Fruit fly (Drosophila melanogaster) whole organism, embryonic: ENCODE data around the gene CG34244.
A peak's percentile ranks its signal among the peaks of the same experiment; 100 is the strongest.

Experiments used
- Bgb ChIP-seq: fragments of 200-800 bp; sonication (Bioruptor generic); IDR thresholded peaks from 2 replicates; pipeline ENCODE4 v1.3.6; 2022; ENCODE audit warnings: missing biosample characterization, missing genetic modification characterization; ENCODE audit not compliant: partially characterized antibody
- Blimp-1 ChIP-seq: fragments of 200-800 bp; sonication (Bioruptor generic); optimal IDR thresholded peaks from 3 replicates; lab custom pipeline; 2018; ENCODE audit warnings: missing biosample characterization, missing genetic modification characterization, mild to moderate bottlenecking, moderate library complexity, missing genetic modification reagents
- CG10431 ChIP-seq: fragments of 200-800 bp; sonication (Bioruptor generic); optimal IDR thresholded peaks from 3 replicates; lab custom pipeline; 2018; ENCODE audit warnings: missing biosample characterization, mild to moderate bottlenecking, missing genetic modification characterization
- CG11085 ChIP-seq: fragments of 200-800 bp; sonication (Bioruptor generic); IDR thresholded peaks from 2 replicates; pipeline ENCODE4 v1.3.6; 2022; ENCODE audit warnings: missing biosample characterization, missing genetic modification characterization
- CG11723 ChIP-seq: fragments of 200-800 bp; sonication (Bioruptor generic); optimal IDR thresholded peaks from 2 replicates; lab custom pipeline; 2017; ENCODE audit warnings: missing biosample characterization, mild to moderate bottlenecking, missing genetic modification characterization
- CG12236 ChIP-seq: fragments of 200-800 bp; sonication (Bioruptor generic); optimal IDR thresholded peaks from 2 replicates; lab custom pipeline; 2016; ENCODE audit warnings: missing biosample characterization, missing genetic modification characterization
- CG13123 ChIP-seq: fragments of 200-800 bp; sonication (Bioruptor generic); optimal IDR thresholded peaks from 2 replicates; lab custom pipeline; 2016; ENCODE audit warnings: missing biosample characterization, missing genetic modification characterization
- CG14441 ChIP-seq: fragments of 200-800 bp; sonication (Bioruptor generic); IDR thresholded peaks from 2 replicates; pipeline ENCODE4 v1.3.6; 2022; ENCODE audit warnings: missing biosample characterization, missing genetic modification characterization
- CG14710 ChIP-seq: fragments of 200-800 bp; sonication (Bioruptor generic); optimal IDR thresholded peaks from 3 replicates; lab custom pipeline; 2019; ENCODE audit warnings: missing biosample characterization, mild to moderate bottlenecking, missing genetic modification characterization, moderate library complexity
- CG18011 ChIP-seq: fragments of 200-800 bp; sonication (Bioruptor generic); optimal IDR thresholded peaks from 2 replicates; lab custom pipeline; 2017; ENCODE audit warnings: missing biosample characterization, missing genetic modification characterization, mild to moderate bottlenecking, moderate library complexity, missing genotype
- CG18619 ChIP-seq: fragments of 200-800 bp; sonication (Bioruptor generic); optimal IDR thresholded peaks from 3 replicates; lab custom pipeline; 2017; ENCODE audit warnings: missing biosample characterization, mild to moderate bottlenecking, missing genetic modification characterization
- CG2875 ChIP-seq: fragments of 200-800 bp; sonication (Bioruptor generic); optimal IDR thresholded peaks from 2 replicates; lab custom pipeline; 2017; ENCODE audit warnings: missing biosample characterization, mild to moderate bottlenecking, missing genetic modification characterization, missing genetic modification reagents
- CG3065 ChIP-seq: fragments of 200-800 bp; sonication (Bioruptor generic); optimal IDR thresholded peaks from 2 replicates; lab custom pipeline; 2016; ENCODE audit warnings: missing biosample characterization, missing genetic modification characterization
- CG31224 ChIP-seq: fragments of 200-800 bp; sonication (Bioruptor generic); IDR thresholded peaks from 2 replicates; pipeline ENCODE4 v1.3.6; 2022; ENCODE audit warnings: missing biosample characterization, missing genetic modification characterization
- CG4282 ChIP-seq: fragments of 200-800 bp; sonication (Bioruptor generic); optimal IDR thresholded peaks from 2 replicates; lab custom pipeline; 2016; ENCODE audit warnings: missing biosample characterization, missing genetic modification characterization
- CG5180 ChIP-seq: fragments of 200-800 bp; sonication (Bioruptor generic); optimal IDR thresholded peaks from 3 replicates; lab custom pipeline; 2017; ENCODE audit warnings: missing biosample characterization, missing genetic modification characterization, mild to moderate bottlenecking, moderate library complexity, missing genetic modification reagents
- CG6854 ChIP-seq: fragments of 200-800 bp; sonication (Bioruptor generic); optimal IDR thresholded peaks from 3 replicates; lab custom pipeline; 2017; ENCODE audit warnings: missing biosample characterization, mild to moderate bottlenecking, missing genetic modification characterization
- CG7357 ChIP-seq: fragments of 200-800 bp; sonication (Bioruptor generic); IDR thresholded peaks from 3 replicates; pipeline ENCODE4 v1.3.6; 2022; ENCODE audit warnings: missing biosample characterization, missing genetic modification characterization
- CoRest ChIP-seq: fragments of 200-800 bp; sonication (Bioruptor generic); optimal IDR thresholded peaks from 3 replicates; lab custom pipeline; 2018; ENCODE audit warnings: missing biosample characterization, mild to moderate bottlenecking, missing genetic modification characterization, moderate library complexity
- Dp ChIP-seq: fragments of 200-800 bp; sonication (Bioruptor generic); optimal IDR thresholded peaks from 2 replicates; lab custom pipeline; 2018; ENCODE audit warnings: missing biosample characterization, mild to moderate bottlenecking, missing genetic modification characterization, moderate library complexity
- Ets65A ChIP-seq: fragments of 200-800 bp; sonication (Bioruptor generic); peaks from one replicate; lab custom pipeline; 2016; ENCODE audit warnings: missing biosample characterization, missing genetic modification characterization
- Ets97D ChIP-seq: fragments of 200-800 bp; sonication (Bioruptor generic); optimal IDR thresholded peaks from 3 replicates; lab custom pipeline; 2016; ENCODE audit warnings: missing biosample characterization, missing genetic modification characterization
- Fer3 ChIP-seq: fragments of 200-800 bp; sonication (Bioruptor generic); optimal IDR thresholded peaks from 2 replicates; lab custom pipeline; 2018; ENCODE audit warnings: missing biosample characterization, mild to moderate bottlenecking, missing genetic modification characterization, moderate library complexity
- HLHmδ ChIP-seq: fragments of 200-800 bp; sonication (Bioruptor generic); optimal IDR thresholded peaks from 2 replicates; lab custom pipeline; 2018; ENCODE audit warnings: missing biosample characterization, mild to moderate bottlenecking, missing genetic modification characterization, moderate library complexity
- Med ChIP-seq: fragments of 200-800 bp; sonication (Bioruptor generic); peaks from one replicate; lab custom pipeline; 2016; ENCODE audit warnings: missing biosample characterization, missing genetic modification characterization, mild to moderate bottlenecking, inconsistent platforms, moderate library complexity
- Rfx ChIP-seq: fragments of 200-800 bp; sonication (Bioruptor generic); IDR thresholded peaks from 2 replicates; pipeline ENCODE4 v1.3.6; 2022; ENCODE audit warnings: missing biosample characterization, missing genetic modification characterization
- Rx ChIP-seq: fragments of 200-800 bp; sonication (Bioruptor generic); IDR thresholded peaks from 2 replicates; pipeline ENCODE4 v1.3.6; 2022; ENCODE audit warnings: missing biosample characterization, missing genetic modification characterization
- Sox102F ChIP-seq: fragments of 200-800 bp; sonication (Bioruptor generic); optimal IDR thresholded peaks from 2 replicates; lab custom pipeline; 2018; ENCODE audit warnings: missing biosample characterization, mild to moderate bottlenecking, missing genetic modification characterization, moderate library complexity
- Sry-β ChIP-seq: fragments of 200-800 bp; sonication (Bioruptor generic); optimal IDR thresholded peaks from 2 replicates; lab custom pipeline; 2018; ENCODE audit warnings: missing biosample characterization, mild to moderate bottlenecking, missing genetic modification characterization, moderate library complexity
- Taf1 ChIP-seq: fragments of 200-800 bp; sonication (Bioruptor generic); IDR thresholded peaks from 2 replicates; pipeline ENCODE4 v1.3.6; 2022; ENCODE audit warnings: missing biosample characterization, missing genetic modification characterization
- Vsx1 ChIP-seq: fragments of 200-800 bp; sonication (Bioruptor generic); optimal IDR thresholded peaks from 2 replicates; lab custom pipeline; 2017; ENCODE audit warnings: missing biosample characterization, mild to moderate bottlenecking, missing genetic modification characterization, missing genetic modification reagents
- Xrp1 ChIP-seq: fragments of 200-800 bp; sonication (Bioruptor generic); IDR thresholded peaks from 2 replicates; pipeline ENCODE4 v1.3.6; 2022; ENCODE audit warnings: missing biosample characterization, missing genetic modification characterization
- bsh ChIP-seq, 2 experiments: fragments of 200-800 bp; sonication (Bioruptor generic); optimal IDR thresholded peaks; 2 replicates each; lab custom pipeline; 2017 to 2018; ENCODE audit warnings: mild to moderate bottlenecking in 2 of 2, missing biosample characterization in 2 of 2, missing genetic modification characterization in 2 of 2, moderate library complexity in 1 of 2
- caup ChIP-seq: fragments of 200-800 bp; sonication (Bioruptor generic); optimal IDR thresholded peaks from 3 replicates; lab custom pipeline; 2017; ENCODE audit warnings: missing biosample characterization, mild to moderate bottlenecking, missing genetic modification characterization, moderate library complexity; ENCODE audit not compliant: severe bottlenecking
- fd64A ChIP-seq: fragments of 200-800 bp; sonication (Bioruptor generic); optimal IDR thresholded peaks from 3 replicates; lab custom pipeline; 2018; ENCODE audit warnings: missing biosample characterization, mild to moderate bottlenecking, missing genetic modification characterization
- gem ChIP-seq: fragments of 200-800 bp; sonication (Bioruptor generic); optimal IDR thresholded peaks from 2 replicates; lab custom pipeline; 2019; ENCODE audit warnings: missing biosample characterization, mild to moderate bottlenecking, missing genetic modification characterization, moderate library complexity
- ind ChIP-seq: fragments of 200-800 bp; sonication (Bioruptor generic); optimal IDR thresholded peaks from 3 replicates; lab custom pipeline; 2016; ENCODE audit warnings: missing biosample characterization, missing genetic modification characterization
- insv ChIP-seq, 2 experiments: fragments of 200-800 bp; sonication (Bioruptor generic); optimal IDR thresholded peaks; 3 replicates each; lab custom pipeline; 2016 to 2018; ENCODE audit warnings: missing biosample characterization in 2 of 2, missing genetic modification characterization in 2 of 2
- lbe ChIP-seq: fragments of 200-800 bp; sonication (Bioruptor generic); optimal IDR thresholded peaks from 2 replicates; lab custom pipeline; 2016; ENCODE audit warnings: missing biosample characterization, mild to moderate bottlenecking, missing genetic modification characterization
- mirr ChIP-seq: fragments of 200-800 bp; sonication (Bioruptor generic); optimal IDR thresholded peaks from 3 replicates; lab custom pipeline; 2018; ENCODE audit warnings: missing biosample characterization, mild to moderate bottlenecking, missing genetic modification characterization
- pho ChIP-seq: fragments of 200-800 bp; sonication (Bioruptor generic); optimal IDR thresholded peaks from 2 replicates; lab custom pipeline; 2016; ENCODE audit warnings: missing biosample characterization, missing genetic modification characterization
- phol ChIP-seq: fragments of 200-800 bp; sonication (Bioruptor generic); optimal IDR thresholded peaks from 3 replicates; lab custom pipeline; 2018; ENCODE audit warnings: missing biosample characterization, mild to moderate bottlenecking, missing genetic modification characterization, moderate library complexity
- pnt ChIP-seq: fragments of 200-800 bp; sonication (Bioruptor generic); optimal IDR thresholded peaks from 3 replicates; lab custom pipeline; 2016; ENCODE audit warnings: missing biosample characterization, missing genetic modification characterization
- scrt ChIP-seq: fragments of 200-800 bp; sonication (Bioruptor generic); optimal IDR thresholded peaks from 2 replicates; lab custom pipeline; 2018; ENCODE audit warnings: missing biosample characterization, mild to moderate bottlenecking, missing genetic modification characterization, moderate library complexity
- sob ChIP-seq: fragments of 200-800 bp; sonication (Bioruptor generic); IDR thresholded peaks from 2 replicates; pipeline ENCODE4 v1.3.6; 2022; ENCODE audit warnings: missing biosample characterization, missing genetic modification characterization
- sqz ChIP-seq: fragments of 200-800 bp; sonication (Bioruptor generic); optimal IDR thresholded peaks from 3 replicates; lab custom pipeline; 2018; ENCODE audit warnings: missing biosample characterization, mild to moderate bottlenecking, missing genetic modification characterization
- sr ChIP-seq: fragments of 200-800 bp; sonication (Bioruptor generic); IDR thresholded peaks from 3 replicates; pipeline ENCODE4 v1.3.6; 2022; ENCODE audit warnings: missing biosample characterization, missing genetic modification characterization
- tap ChIP-seq: fragments of 200-800 bp; optimal IDR thresholded peaks from 3 replicates; lab custom pipeline; 2019; ENCODE audit warnings: missing biosample characterization, mild to moderate bottlenecking, missing genetic modification characterization, moderate library complexity
- toy ChIP-seq: fragments of 200-800 bp; sonication (Bioruptor generic); IDR thresholded peaks from 2 replicates; pipeline ENCODE4 v1.3.6; 2022; ENCODE audit warnings: missing biosample characterization, missing genetic modification characterization
- wek ChIP-seq: fragments of 200-800 bp; sonication (Bioruptor generic); optimal IDR thresholded peaks from 3 replicates; lab custom pipeline; 2018; ENCODE audit warnings: missing biosample characterization, mild to moderate bottlenecking, missing genetic modification characterization, moderate library complexity

CG34244 gene

DNA sequence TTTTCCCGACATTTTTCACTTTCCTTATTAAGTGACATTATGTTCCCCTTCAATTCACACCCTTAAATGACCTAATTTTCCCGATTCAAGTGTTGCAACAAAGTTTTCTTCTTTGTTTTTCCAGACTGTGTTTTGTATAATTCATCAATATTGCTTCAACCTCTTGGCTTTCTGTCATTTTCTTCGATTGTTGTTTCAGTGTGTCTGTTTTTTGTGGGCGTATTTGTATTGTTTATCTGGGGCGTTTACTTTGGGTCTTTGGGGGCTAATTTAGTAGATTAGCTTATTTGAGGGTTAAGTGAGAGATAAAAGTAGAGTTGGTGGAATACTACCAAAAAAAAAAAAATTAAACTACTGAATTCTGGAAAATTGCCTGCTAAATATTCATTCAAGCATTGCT, 40.0 kb downstream of the CG34244 start (continued):
- no peak for TF ChIP-seq Ets65A (GFP tag; lab: Kevin White, UChicago)
- TF ChIP-seq sob = peak; percentile 24; the same call in 1 of the 2 replicates
- TF ChIP-seq Sox102F (GFP tag; lab: Kevin White, UChicago) = peak; percentile 45
- no peak for TF ChIP-seq phol
- TF ChIP-seq bsh (GFP tag; optimal IDR thresholded peaks at IDR 0.05; lab: Kevin White, UChicago) = peak in 1 of 2 experiments; percentile 58
- TF ChIP-seq Taf1 (GFP tag; lab: Robert Waterston, UW) = no peak
- peak; percentile 17 for TF ChIP-seq CoRest (tag; lab: Kevin White, UChicago)
- peak; percentile 70 for TF ChIP-seq Med (GFP tag; lab: Kevin White, UChicago)
- peak; percentile 37 for TF ChIP-seq Sry-β
- TF ChIP-seq CG18011 (GFP tag; lab: Kevin White, UChicago) = no peak
- TF ChIP-seq CG4282 = no peak
- peak; percentile 40 for TF ChIP-seq tap (tag; lab: Kevin White, UChicago)
- TF ChIP-seq mirr (GFP tag; lab: Kevin White, UChicago) = peak; percentile 25
- peak; percentile 26 for TF ChIP-seq CG14710 (tag; lab: Kevin White, UChicago)
- no peak for TF ChIP-seq ind (GFP tag; lab: Kevin White, UChicago)
- no peak for TF ChIP-seq Rx (GFP tag; lab: Robert Waterston, UW)
- peak; percentile 2 for TF ChIP-seq pnt (GFP tag; lab: Kevin White, UChicago)
- TF ChIP-seq scrt (GFP tag; lab: Kevin White, UChicago) = peak; percentile 38
- TF ChIP-seq Vsx1 (GFP tag; lab: Kevin White, UChicago) = peak; percentile 79
- TF ChIP-seq Dp (GFP tag; lab: Kevin White, UChicago) = no peak
- no peak for TF ChIP-seq CG31224 (GFP tag; lab: Robert Waterston, UW)
- peak in 1 of 2 experiments; percentile 10 for TF ChIP-seq insv (GFP tag; optimal IDR thresholded peaks at IDR 0.05; lab: Kevin White, UChicago)
- TF ChIP-seq CG18619 (GFP tag; lab: Kevin White, UChicago) = peak; percentile 15
- no peak for TF ChIP-seq CG14441 (GFP tag; lab: Robert Waterston, UW)
- TF ChIP-seq sr (GFP tag; lab: Robert Waterston, UW) = peak; percentile 76; the same call in 2 of the 3 replicates
- no peak for TF ChIP-seq CG6854 (GFP tag; lab: Kevin White, UChicago)
- no peak for TF ChIP-seq toy (GFP tag; lab: Robert Waterston, UW)
- TF ChIP-seq Xrp1 (GFP tag; lab: Robert Waterston, UW) = peak; percentile 54; the same call in 1 of the 2 replicates
- peak; percentile 61 for TF ChIP-seq CG10431 (GFP tag; lab: Kevin White, UChicago)
- TF ChIP-seq CG13123 = peak; percentile 36
- peak; percentile 61 for TF ChIP-seq wek (GFP tag; lab: Kevin White, UChicago)
- no peak for TF ChIP-seq Ets97D (GFP tag; lab: Kevin White, UChicago)
- TF ChIP-seq sqz (GFP tag; lab: Kevin White, UChicago) = peak; percentile 67
- peak; percentile 26 for TF ChIP-seq CG2875 (GFP tag; lab: Kevin White, UChicago)
- no peak for TF ChIP-seq Bgb (GFP tag; lab: Robert Waterston, UW)
- peak; percentile 53 for TF ChIP-seq Blimp-1 (GFP tag; lab: Kevin White, UChicago)
- peak; percentile 23 for TF ChIP-seq pho (GFP tag; lab: Kevin White, UChicago)
- TF ChIP-seq lbe (GFP tag; lab: Kevin White, UChicago) = no peak
- peak; percentile 55 for TF ChIP-seq caup (GFP tag; lab: Kevin White, UChicago)
- no peak for TF ChIP-seq CG11085 (GFP tag; lab: Robert Waterston, UW)
- peak; percentile 39 for TF ChIP-seq gem (tag; lab: Kevin White, UChicago)
- TF ChIP-seq CG12236 (GFP tag; lab: Kevin White, UChicago) = no peak
- TF ChIP-seq HLHmδ (GFP tag; lab: Kevin White, UChicago) = no peak
- no peak for TF ChIP-seq Rfx (GFP tag; lab: Robert Waterston, UW)
- no peak for TF ChIP-seq CG7357 (GFP tag; lab: Robert Waterston, UW)
- TF ChIP-seq fd64A (GFP tag; lab: Kevin White, UChicago) = peak; percentile 58
- peak; percentile 27 for TF ChIP-seq CG11723 (GFP tag; lab: Kevin White, UChicago)
- TF ChIP-seq CG5180 (GFP tag; lab: Kevin White, UChicago) = peak; percentile 38
- TF ChIP-seq CG3065 (GFP tag; lab: Kevin White, UChicago) = peak; percentile 22
- peak; percentile 52 for TF ChIP-seq Fer3
